Worm (Caenorhabditis elegans) whole organism, L4 larva: Measurements from ENCODE around the gene unc-86.

Source experiments
- ZK546.5 ChIP-seq, 2 experiments: sonication (generic microtip); optimal IDR thresholded peaks; 2 replicates each; lab custom pipeline; 2017; ENCODE audit warnings: missing biosample characterization in 2 of 2, missing genetic modification characterization in 2 of 2
- dmd-8 ChIP-seq: fragments of 200-800 bp; sonication (Bioruptor generic); IDR thresholded peaks from 2 replicates; pipeline ENCODE4 v1.3.6; 2022; ENCODE audit warnings: missing genetic modification characterization, missing compliant biosample characterization
- dpl-1 ChIP-seq: fragments of 150-350 bp; optimal IDR thresholded peaks from 2 replicates; lab custom pipeline; 2014; ENCODE audit warnings: missing biosample characterization, missing genetic modification reagents, missing genetic modification characterization
- fkh-10 ChIP-seq: fragments of 150-350 bp; optimal IDR thresholded peaks from 2 replicates; lab custom pipeline; 2014; ENCODE audit warnings: missing biosample characterization, missing genetic modification reagents, missing genetic modification characterization
- jun-1 ChIP-seq: fragments of 150-350 bp; optimal IDR thresholded peaks from 2 replicates; lab custom pipeline; 2014; ENCODE audit warnings: missing biosample characterization, missing genetic modification reagents, missing genetic modification characterization
- lin-15B ChIP-seq: fragments of 150-350 bp; sonication (generic microtip); optimal IDR thresholded peaks from 3 replicates; lab custom pipeline; 2014; ENCODE audit warnings: missing biosample characterization, missing genetic modification characterization
- nhr-237 ChIP-seq: sonication (generic microtip); optimal IDR thresholded peaks from 2 replicates; lab custom pipeline; 2017; ENCODE audit warnings: missing biosample characterization, missing genetic modification characterization
- nhr-41 ChIP-seq: fragments of 200-800 bp; sonication (Bioruptor generic); IDR thresholded peaks from 2 replicates; pipeline ENCODE4 v1.3.6; 2022; ENCODE audit warnings: missing genetic modification reagents, missing genetic modification characterization, missing compliant biosample characterization
- pha-4 ChIP-seq, 2 experiments: fragments of 150-350 bp in 1 of 2; fragments of 200-800 bp in 1 of 2; sonication (Bioruptor generic) in 1 of 2; IDR thresholded peaks in 1 of 2; optimal IDR thresholded peaks in 1 of 2; 2 replicates each; pipeline versions ENCODE4 v1.3.6 to Lab custom; 2014 to 2022; ENCODE audit warnings: missing genetic modification characterization in 2 of 2, missing genetic modification reagents in 2 of 2, missing biosample characterization in 1 of 2, missing compliant biosample characterization in 1 of 2
- rbr-2 ChIP-seq: sonication (generic microtip); optimal IDR thresholded peaks from 2 replicates; lab custom pipeline; 2016; ENCODE audit warnings: missing genotype, missing genetic modification characterization, missing compliant biosample characterization
- skn-1 ChIP-seq: fragments of 150-350 bp; optimal IDR thresholded peaks from 2 replicates; lab custom pipeline; 2014; ENCODE audit warnings: missing biosample characterization, missing genetic modification characterization
- ztf-7 ChIP-seq: fragments of 150-350 bp; optimal IDR thresholded peaks from 2 replicates; lab custom pipeline; 2014; ENCODE audit warnings: missing biosample characterization, missing genetic modification characterization

DNA sequence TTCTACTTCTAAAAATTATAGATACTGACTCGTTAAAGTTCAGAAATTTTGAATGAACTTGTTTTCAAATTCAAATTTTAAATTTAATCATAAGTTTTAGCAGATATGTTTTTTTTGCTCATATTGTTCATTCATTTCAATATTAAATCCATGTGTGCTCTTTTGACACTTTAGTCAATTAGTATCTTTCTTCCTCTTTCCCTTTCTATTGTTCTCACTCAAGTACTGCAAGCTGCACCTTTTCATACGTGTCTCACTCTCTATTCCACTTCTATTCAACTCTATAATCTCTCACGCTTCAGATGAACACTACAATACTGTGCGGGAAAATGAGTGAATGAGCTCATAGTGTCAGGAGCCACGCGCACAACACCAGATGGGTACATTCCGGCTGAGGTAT lies 1.8 kb upstream of the unc-86 start, which contains the start of gene C30A5.16:
- no peak for TF ChIP-seq rbr-2 (tag; lab: Kevin White, UChicago)
- TF ChIP-seq ZK546.5 (tag; optimal IDR thresholded peaks at IDR 0.05; lab: Kevin White, UChicago): no peak
- TF ChIP-seq ztf-7: no peak
- TF ChIP-seq lin-15B (tag; lab: Kevin White, UChicago): no peak
- no peak for TF ChIP-seq fkh-10 (GFP tag; lab: Kevin White, UChicago)
- TF ChIP-seq jun-1: no peak
- no peak for TF ChIP-seq nhr-41
- TF ChIP-seq dpl-1: no peak
- TF ChIP-seq skn-1 (tag; lab: Kevin White, UChicago): no peak
- TF ChIP-seq nhr-237 (tag; lab: Kevin White, UChicago): no peak
- TF ChIP-seq dmd-8 (GFP tag; lab: Robert Waterston, UW): no peak
- no peak for TF ChIP-seq pha-4 (GFP tag; IDR thresholded peaks at IDR 0.05; lab: Robert Waterston, UW)
- TF ChIP-seq pha-4 (tag; optimal IDR thresholded peaks at IDR 0.05; lab: Kevin White, UChicago): no peak
